Fruit fly (Drosophila melanogaster): ENCODE results near the gene CG9175.

dm6 chr2L:6068544-6069251, 30.1 kb downstream of the CG9175 start, which contains the start of the genes CG9150 and Pfdn1:
- TF ChIP-seq insv (optimal IDR thresholded peaks at IDR 0.05) (no peak), Myc (optimal IDR thresholded peaks at IDR 0.05) (no peak), h (optimal IDR thresholded peaks at IDR 0.05) (no peak), ttk (optimal IDR thresholded peaks at IDR 0.05) (no peak)

Measured in Kc167 (cell line).